Worm (Caenorhabditis elegans) whole organism, young adult: ENCODE results near the gene rga-3.
A peak's percentile ranks its signal among the peaks of the same experiment; 100 is the strongest.

Experiments
- D2030.7 ChIP-seq: fragments of 200-800 bp; sonication (Bioruptor generic); IDR thresholded peaks from 2 replicates; pipeline ENCODE4 v1.3.6; 2022; ENCODE audit warnings: missing genetic modification reagents, missing genetic modification characterization, missing compliant biosample characterization
- F22D6.2 ChIP-seq: sonication (generic microtip); optimal IDR thresholded peaks from 2 replicates; lab custom pipeline; 2016; ENCODE audit warnings: mild to moderate bottlenecking, missing genetic modification characterization, missing compliant biosample characterization
- F33H1.4 ChIP-seq: fragments of 200-800 bp; sonication (Bioruptor generic); IDR thresholded peaks from 2 replicates; pipeline ENCODE4 v1.3.6; 2022; ENCODE audit warnings: missing genetic modification reagents, missing genetic modification characterization, missing compliant biosample characterization
- F55B11.4 ChIP-seq: sonication (generic microtip); optimal IDR thresholded peaks from 2 replicates; lab custom pipeline; 2016; ENCODE audit warnings: missing compliant biosample characterization, missing genetic modification characterization, borderline replicate concordance; ENCODE audit not compliant: insufficient read depth
- F57C9.4 ChIP-seq: sonication (generic microtip); optimal IDR thresholded peaks from 2 replicates; lab custom pipeline; 2017; ENCODE audit warnings: mild to moderate bottlenecking, missing genetic modification characterization, missing compliant biosample characterization
- Y56A3A.18 ChIP-seq: fragments of 200-800 bp; sonication (Bioruptor generic); IDR thresholded peaks from 2 replicates; pipeline ENCODE4 v1.3.6; 2022; ENCODE audit warnings: missing genetic modification reagents, missing genetic modification characterization, missing compliant biosample characterization
- akir-1 ChIP-seq: fragments of 200-800 bp; sonication (Bioruptor generic); optimal IDR thresholded peaks from 2 replicates; lab custom pipeline; 2018; ENCODE audit warnings: mild to moderate bottlenecking, missing genetic modification characterization, moderate library complexity, missing compliant biosample characterization
- aptf-3 ChIP-seq: fragments of 200-800 bp; sonication (Bioruptor generic); IDR thresholded peaks from 2 replicates; pipeline ENCODE4 v1.3.6; 2022; ENCODE audit warnings: missing genetic modification characterization, missing compliant biosample characterization
- attf-5 ChIP-seq: fragments of 200-800 bp; sonication (Bioruptor generic); optimal IDR thresholded peaks from 2 replicates; lab custom pipeline; 2018; ENCODE audit warnings: mild to moderate bottlenecking, missing genetic modification characterization, missing compliant biosample characterization
- cebp-1 ChIP-seq, 2 experiments: fragments of 200-800 bp in 1 of 2; sonication (Bioruptor generic) in 1 of 2; sonication (generic microtip) in 1 of 2; IDR thresholded peaks in 1 of 2; optimal IDR thresholded peaks in 1 of 2; 2 replicates each; pipeline versions ENCODE4 v1.3.6 to Lab custom; 2017 to 2022; ENCODE audit warnings: missing compliant biosample characterization in 2 of 2, missing genetic modification characterization in 2 of 2, mild to moderate bottlenecking in 1 of 2, missing genetic modification reagents in 1 of 2, moderate library complexity in 1 of 2
- ceh-58 ChIP-seq: fragments of 200-800 bp; sonication (Bioruptor generic); IDR thresholded peaks from 2 replicates; pipeline ENCODE4 v1.3.6; 2022; ENCODE audit warnings: missing genetic modification characterization, missing compliant biosample characterization
- chd-7 ChIP-seq: sonication (generic microtip); optimal IDR thresholded peaks from 2 replicates; lab custom pipeline; 2016; ENCODE audit warnings: mild to moderate bottlenecking, missing genetic modification characterization, moderate library complexity, missing compliant biosample characterization
- die-1 ChIP-seq: sonication (generic microtip); optimal IDR thresholded peaks from 2 replicates; lab custom pipeline; 2016; ENCODE audit warnings: missing genotype, mild to moderate bottlenecking, missing genetic modification characterization, missing compliant biosample characterization
- hlh-26 ChIP-seq: fragments of 200-800 bp; sonication (Bioruptor generic); conservative IDR thresholded peaks from 2 replicates; pipeline ENCODE4 v1.3.6; 2022; ENCODE audit warnings: missing genetic modification reagents, missing genetic modification characterization, missing compliant biosample characterization
- hmg-1.2 ChIP-seq: fragments of 200-800 bp; sonication (Bioruptor generic); IDR thresholded peaks from 2 replicates; pipeline ENCODE4 v1.3.6; 2022; ENCODE audit warnings: missing genetic modification reagents, missing genetic modification characterization, missing compliant biosample characterization
- let-607 ChIP-seq, 2 experiments: fragments of 200-800 bp in 1 of 2; sonication (Bioruptor generic) in 1 of 2; sonication (generic microtip) in 1 of 2; optimal IDR thresholded peaks; 2 replicates each; lab custom pipeline; 2016 to 2018; ENCODE audit warnings: mild to moderate bottlenecking in 2 of 2, missing compliant biosample characterization in 2 of 2, missing genetic modification characterization in 2 of 2, moderate library complexity in 2 of 2, missing genotype in 1 of 2
- lin-26 ChIP-seq: fragments of 200-800 bp; sonication (Bioruptor generic); IDR thresholded peaks from 2 replicates; pipeline ENCODE4 v1.3.6; 2022; ENCODE audit warnings: missing genetic modification reagents, missing genetic modification characterization, missing compliant biosample characterization
- lin-54 ChIP-seq: fragments of 200-800 bp; sonication (Bioruptor generic); optimal IDR thresholded peaks from 2 replicates; lab custom pipeline; 2018; ENCODE audit warnings: mild to moderate bottlenecking, missing genetic modification characterization, missing compliant biosample characterization
- madf-10 ChIP-seq: sonication (generic microtip); optimal IDR thresholded peaks from 2 replicates; lab custom pipeline; 2016; ENCODE audit warnings: mild to moderate bottlenecking, missing genetic modification characterization, missing compliant biosample characterization
- mcd-1 ChIP-seq: fragments of 200-800 bp; sonication (Bioruptor generic); IDR thresholded peaks from 2 replicates; pipeline ENCODE4 v1.3.6; 2022; ENCODE audit warnings: missing genetic modification reagents, missing genetic modification characterization, missing compliant biosample characterization
- mel-28 ChIP-seq: sonication (generic microtip); optimal IDR thresholded peaks from 2 replicates; lab custom pipeline; 2016; ENCODE audit warnings: borderline replicate concordance, mild to moderate bottlenecking, missing genetic modification characterization, missing compliant biosample characterization
- nfya-2 ChIP-seq: fragments of 200-800 bp; sonication (Bioruptor generic); IDR thresholded peaks from 2 replicates; pipeline ENCODE4 v1.3.6; 2022; ENCODE audit warnings: missing genetic modification reagents, missing genetic modification characterization, missing compliant biosample characterization
- nfyb-1 ChIP-seq: fragments of 200-800 bp; sonication (Bioruptor generic); IDR thresholded peaks from 2 replicates; pipeline ENCODE4 v1.3.6; 2022; ENCODE audit warnings: missing genetic modification reagents, missing genetic modification characterization, missing compliant biosample characterization
- nhr-27 ChIP-seq: fragments of 200-800 bp; sonication (Bioruptor generic); optimal IDR thresholded peaks from 2 replicates; lab custom pipeline; 2018; ENCODE audit warnings: mild to moderate bottlenecking, missing genetic modification characterization, moderate library complexity, missing compliant biosample characterization
- nhr-80 ChIP-seq: sonication (generic microtip); optimal IDR thresholded peaks from 2 replicates; lab custom pipeline; 2016; ENCODE audit warnings: missing genetic modification characterization, missing compliant biosample characterization
- rcor-1 ChIP-seq: fragments of 200-800 bp; sonication (Bioruptor generic); IDR thresholded peaks from 2 replicates; pipeline ENCODE4 v1.3.6; 2022; ENCODE audit warnings: missing genetic modification reagents, missing genetic modification characterization, missing compliant biosample characterization
- rec-8 ChIP-seq, 2 experiments: sonication (generic microtip); optimal IDR thresholded peaks; 2 replicates each; lab custom pipeline; 2016; ENCODE audit warnings: mild to moderate bottlenecking in 2 of 2, missing genetic modification characterization in 2 of 2, missing genetic modification reagents in 2 of 2, missing genotype in 2 of 2, missing biosample characterization in 1 of 2, missing compliant biosample characterization in 1 of 2, moderate library complexity in 1 of 2
- snpc-1.1 ChIP-seq: sonication (generic microtip); optimal IDR thresholded peaks from 2 replicates; lab custom pipeline; 2017; ENCODE audit warnings: missing genetic modification characterization, mild to moderate bottlenecking, missing compliant biosample characterization, antibody characterized with exemption, moderate library complexity, missing genotype, missing genetic modification reagents; ENCODE audit not compliant: insufficient read depth
- sptf-2 ChIP-seq: fragments of 200-800 bp; sonication (Bioruptor generic); optimal IDR thresholded peaks from 2 replicates; lab custom pipeline; 2018; ENCODE audit warnings: mild to moderate bottlenecking, missing genetic modification characterization, missing compliant biosample characterization
- tbp1 ChIP-seq: fragments of 200-800 bp; sonication (Bioruptor generic); optimal IDR thresholded peaks from 2 replicates; lab custom pipeline; 2018; ENCODE audit warnings: mild to moderate bottlenecking, missing genetic modification characterization, missing compliant biosample characterization
- ztf-22 ChIP-seq: fragments of 200-800 bp; sonication (Bioruptor generic); optimal IDR thresholded peaks from 2 replicates; lab custom pipeline; 2018; ENCODE audit warnings: mild to moderate bottlenecking, missing genetic modification characterization, moderate library complexity, missing compliant biosample characterization
- ztf-26 ChIP-seq: sonication (generic microtip); optimal IDR thresholded peaks from 2 replicates; lab custom pipeline; 2017; ENCODE audit warnings: missing genetic modification characterization, missing compliant biosample characterization
- ztf-6 ChIP-seq: fragments of 200-800 bp; sonication (Bioruptor generic); IDR thresholded peaks from 2 replicates; pipeline ENCODE4 v1.3.6; 2022; ENCODE audit warnings: missing genetic modification reagents, missing genetic modification characterization, missing compliant biosample characterization

Gene rga-3

ce11 chrV:5687115-5687979, 30.3 kb upstream of the rga-3 start, which contains the start of gene F25B4.7:
Gene F25B4.7, minus strand, starts transcription at chrV:5687226.
- peak; percentile 25 for TF ChIP-seq attf-5 (GFP tag; lab: Kevin White, UChicago)
- peak; percentile 9 for TF ChIP-seq nhr-80
- TF ChIP-seq lin-54 (GFP tag; lab: Kevin White, UChicago), result no peak
- TF ChIP-seq chd-7 (tag; lab: Kevin White, UChicago), result no peak
- TF ChIP-seq Y56A3A.18 (GFP tag; lab: Robert Waterston, UW), result no peak
- no peak for TF ChIP-seq hlh-26 (GFP tag; lab: Robert Waterston, UW)
- TF ChIP-seq cebp-1 (GFP tag; IDR thresholded peaks at IDR 0.05; lab: Robert Waterston, UW), result no peak
- peak; percentile 40 for TF ChIP-seq cebp-1 (tag; optimal IDR thresholded peaks at IDR 0.05; lab: Kevin White, UChicago)
- TF ChIP-seq ztf-6 (GFP tag; lab: Robert Waterston, UW), result no peak
- TF ChIP-seq ceh-58 (GFP tag; lab: Robert Waterston, UW), result no peak
- TF ChIP-seq hmg-1.2 (GFP tag; lab: Robert Waterston, UW), result peak; percentile 78; the same call in 1 of the 2 replicates
- no peak for TF ChIP-seq nfyb-1 (GFP tag; lab: Robert Waterston, UW)
- TF ChIP-seq mcd-1 (GFP tag; lab: Robert Waterston, UW), result peak; percentile 6; the same call in 1 of the 2 replicates
- TF ChIP-seq let-607 (tag; optimal IDR thresholded peaks at IDR 0.05; lab: Kevin White, UChicago), result peak in 1 of 2 experiments; percentile 64
- TF ChIP-seq nfya-2 (GFP tag; lab: Robert Waterston, UW), result no peak
- TF ChIP-seq die-1, result no peak
- TF ChIP-seq rcor-1 (GFP tag; lab: Robert Waterston, UW), result no peak

ce11 chrV:5691665-5692407, 25.8 kb upstream of the rga-3 start, which contains the start of gene F25B4.8:
Gene F25B4.8, minus strand, starts transcription at chrV:5691715.
- TF ChIP-seq rec-8 (tag; optimal IDR thresholded peaks at IDR 0.05; lab: Kevin White, UChicago) (no peak), nhr-27 (tag; lab: Kevin White, UChicago) (no peak), lin-26 (no peak), akir-1 (GFP tag; lab: Kevin White, UChicago) (no peak), snpc-1.1 (tag; lab: Kevin White, UChicago) (no peak), D2030.7 (GFP tag; lab: Robert Waterston, UW) (no peak), F33H1.4 (GFP tag; lab: Robert Waterston, UW) (no peak), ztf-22 (GFP tag; lab: Kevin White, UChicago) (no peak), ztf-26 (no peak), F55B11.4 (tag; lab: Kevin White, UChicago) (no peak), mel-28 (tag; lab: Kevin White, UChicago) (no peak), sptf-2 (GFP tag; lab: Kevin White, UChicago) (no peak), let-607 (tag; optimal IDR thresholded peaks at IDR 0.05; lab: Kevin White, UChicago) (no peak), tbp1 (GFP tag; lab: Kevin White, UChicago) (no peak), aptf-3 (no peak), madf-10 (tag; lab: Kevin White, UChicago) (no peak)

ce11 chrV:5693595-5693994, 24.1 kb upstream of the rga-3 start:
- TF ChIP-seq F57C9.4, result no peak
- TF ChIP-seq F22D6.2 (tag; lab: Kevin White, UChicago), result no peak
